Worm (Caenorhabditis elegans): Measurements from ENCODE around the gene ivd-1.

DNA sequence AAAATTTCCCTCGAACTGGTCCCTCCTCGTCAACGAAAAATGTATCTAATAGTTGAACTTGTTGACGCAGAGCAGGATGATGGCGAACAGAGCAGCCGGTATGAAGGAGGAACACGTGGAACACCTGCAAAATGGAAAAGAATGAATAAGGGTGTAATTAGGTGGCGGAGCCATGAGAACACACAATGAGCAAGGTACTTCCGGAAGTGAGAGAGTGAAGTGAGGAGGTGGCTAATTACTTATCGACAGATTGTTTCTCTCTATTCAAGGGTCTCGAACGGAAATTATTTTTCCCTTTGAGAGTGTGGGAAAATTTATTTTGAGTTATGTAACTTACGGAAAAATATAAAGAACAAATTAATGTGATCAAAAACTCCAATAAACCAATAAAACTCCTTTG, 4.8 kb upstream of the ivd-1 start:
- no peak for TF ChIP-seq ces-1 (GFP tag; optimal IDR thresholded peaks at IDR 0.05)
- TF ChIP-seq ztf-11 (tag; optimal IDR thresholded peaks at IDR 0.05): no peak
- no peak for TF ChIP-seq snpc-4 (tag; optimal IDR thresholded peaks at IDR 0.05)
- TF ChIP-seq cnd-1 (tag; optimal IDR thresholded peaks at IDR 0.05): no peak
- TF ChIP-seq drap-1 (GFP tag; optimal IDR thresholded peaks at IDR 0.05): no peak
- no peak for TF ChIP-seq elt-1 (tag; optimal IDR thresholded peaks at IDR 0.05; ENCODE audit: borderline replicate concordance, insufficient read depth)
- TF ChIP-seq unc-62 (GFP tag; optimal IDR thresholded peaks at IDR 0.05): no peak
- no peak for TF ChIP-seq nhr-12 (tag; optimal IDR thresholded peaks at IDR 0.05)

Data from whole organism, mixed stage, embryonic.